Worm (Caenorhabditis elegans) whole organism, L4 larva: ENCODE results near the gene str-44.
A peak's percentile ranks its signal among the peaks of the same experiment; 100 is the strongest.

Source experiments
- F10B5.3 ChIP-seq: sonication (generic microtip); optimal IDR thresholded peaks from 2 replicates; lab custom pipeline; 2016; ENCODE audit warnings: mild to moderate bottlenecking, missing genetic modification characterization, missing compliant biosample characterization
- F26F4.8 ChIP-seq: fragments of 200-800 bp; sonication (Bioruptor generic); conservative IDR thresholded peaks from 2 replicates; pipeline ENCODE4 v1.3.6; 2022; ENCODE audit warnings: missing genetic modification characterization, missing compliant biosample characterization
- F44E2.7 ChIP-seq: fragments of 200-800 bp; sonication (Bioruptor generic); IDR thresholded peaks from 2 replicates; pipeline ENCODE4 v2.1.2; 2022; ENCODE audit warnings: missing genetic modification characterization, missing compliant biosample characterization
- F49E8.2 ChIP-seq: sonication (generic microtip); optimal IDR thresholded peaks from 2 replicates; lab custom pipeline; 2016; ENCODE audit warnings: missing compliant biosample characterization, mild to moderate bottlenecking, missing genetic modification characterization, borderline replicate concordance
- T20F7.1 ChIP-seq: fragments of 200-800 bp; sonication (Bioruptor generic); optimal IDR thresholded peaks from 2 replicates; lab custom pipeline; 2018; ENCODE audit warnings: mild to moderate bottlenecking, missing genetic modification characterization, missing compliant biosample characterization
- Y48G9A.11 ChIP-seq: fragments of 200-800 bp; sonication (Bioruptor generic); IDR thresholded peaks from 2 replicates; pipeline ENCODE4 v1.3.6; 2022; ENCODE audit warnings: missing genetic modification reagents, missing genetic modification characterization, missing compliant biosample characterization
- Y75B8A.6 ChIP-seq: fragments of 200-800 bp; sonication (Bioruptor generic); IDR thresholded peaks from 2 replicates; pipeline ENCODE4 v1.3.6; 2022; ENCODE audit warnings: missing genetic modification reagents, missing genetic modification characterization, missing compliant biosample characterization
- arid-1 ChIP-seq: fragments of 200-800 bp; sonication (Bioruptor generic); conservative IDR thresholded peaks from 2 replicates; pipeline ENCODE4 v1.3.6; 2022; ENCODE audit warnings: missing genetic modification reagents, missing genetic modification characterization, missing compliant biosample characterization
- attf-4 ChIP-seq: sonication (generic microtip); optimal IDR thresholded peaks from 3 replicates; lab custom pipeline; 2017; ENCODE audit warnings: missing biosample characterization, missing genetic modification characterization
- ceh-44 ChIP-seq: fragments of 200-800 bp; sonication (Bioruptor generic); IDR thresholded peaks from 2 replicates; pipeline ENCODE4 v1.3.6; 2022; ENCODE audit warnings: missing genetic modification reagents, missing genetic modification characterization, missing compliant biosample characterization
- ceh-62 ChIP-seq: sonication (generic microtip); optimal IDR thresholded peaks from 2 replicates; lab custom pipeline; 2017; ENCODE audit warnings: missing biosample characterization, missing genetic modification characterization
- ceh-82 ChIP-seq: sonication (generic microtip); optimal IDR thresholded peaks from 2 replicates; lab custom pipeline; 2017; ENCODE audit warnings: missing biosample characterization, missing genetic modification characterization
- daf-16 ChIP-seq, 3 experiments: sonication (generic microtip); optimal IDR thresholded peaks; 2 replicates each; lab custom pipeline; 2016 to 2017; ENCODE audit warnings: missing genetic modification characterization in 3 of 3, missing genetic modification reagents in 3 of 3, mild to moderate bottlenecking in 2 of 3, missing compliant biosample characterization in 2 of 3, missing biosample characterization in 1 of 3, moderate library complexity in 1 of 3
- dmd-9 ChIP-seq: fragments of 200-800 bp; sonication (Bioruptor generic); IDR thresholded peaks from 2 replicates; pipeline ENCODE4 v1.3.6; 2022; ENCODE audit warnings: missing genetic modification reagents, missing genetic modification characterization, missing compliant biosample characterization
- dpl-1 ChIP-seq: fragments of 150-350 bp; optimal IDR thresholded peaks from 2 replicates; lab custom pipeline; 2014; ENCODE audit warnings: missing biosample characterization, missing genetic modification reagents, missing genetic modification characterization
- duxl-1 ChIP-seq: sonication (generic microtip); optimal IDR thresholded peaks from 2 replicates; lab custom pipeline; 2016; ENCODE audit warnings: mild to moderate bottlenecking, missing genetic modification characterization, moderate library complexity, missing compliant biosample characterization; ENCODE audit not compliant: poor library complexity
- egl-27 ChIP-seq: sonication (generic microtip); optimal IDR thresholded peaks from 3 replicates; lab custom pipeline; 2017; ENCODE audit warnings: missing biosample characterization, missing genetic modification reagents, missing genetic modification characterization
- hlh-11 ChIP-seq: fragments of 200-800 bp; sonication (Bioruptor generic); optimal IDR thresholded peaks from 2 replicates; lab custom pipeline; 2018; ENCODE audit warnings: mild to moderate bottlenecking, missing genetic modification characterization, missing compliant biosample characterization
- hmg-1.1 ChIP-seq: fragments of 200-800 bp; sonication (Bioruptor generic); IDR thresholded peaks from 2 replicates; pipeline ENCODE4 v1.3.6; 2022; ENCODE audit warnings: missing genetic modification reagents, missing genetic modification characterization, missing compliant biosample characterization
- jun-1 ChIP-seq: fragments of 150-350 bp; optimal IDR thresholded peaks from 2 replicates; lab custom pipeline; 2014; ENCODE audit warnings: missing biosample characterization, missing genetic modification reagents, missing genetic modification characterization
- lim-7 ChIP-seq: fragments of 200-800 bp; sonication (Bioruptor generic); IDR thresholded peaks from 2 replicates; pipeline ENCODE4 v1.3.6; 2022; ENCODE audit warnings: missing genetic modification characterization, missing compliant biosample characterization
- lin-1 ChIP-seq: fragments of 200-800 bp; sonication (Bioruptor generic); IDR thresholded peaks from 2 replicates; pipeline ENCODE4 v1.3.6; 2022; ENCODE audit warnings: missing genetic modification reagents, missing genetic modification characterization, missing compliant biosample characterization
- lin-15B ChIP-seq: fragments of 150-350 bp; sonication (generic microtip); optimal IDR thresholded peaks from 3 replicates; lab custom pipeline; 2014; ENCODE audit warnings: missing biosample characterization, missing genetic modification characterization
- lin-39 ChIP-seq: fragments of 150-350 bp; optimal IDR thresholded peaks from 2 replicates; lab custom pipeline; 2014; ENCODE audit warnings: missing biosample characterization, missing genetic modification reagents, missing genetic modification characterization
- lsy-2 ChIP-seq, 2 experiments: fragments of 150-350 bp in 1 of 2; sonication (generic microtip) in 1 of 2; optimal IDR thresholded peaks; 2 replicates each; lab custom pipeline; 2014 to 2017; ENCODE audit warnings: missing biosample characterization in 2 of 2, missing genetic modification characterization in 2 of 2
- mep-1 ChIP-seq: fragments of 150-350 bp; sonication (generic microtip); optimal IDR thresholded peaks from 3 replicates; lab custom pipeline; 2014; ENCODE audit warnings: missing biosample characterization, missing genetic modification characterization
- mes-2 ChIP-seq: sonication (generic microtip); optimal IDR thresholded peaks from 2 replicates; lab custom pipeline; 2016; ENCODE audit warnings: missing genotype, mild to moderate bottlenecking, missing genetic modification characterization, missing compliant biosample characterization; ENCODE audit not compliant: poor library complexity, severe bottlenecking
- nhr-11 ChIP-seq: fragments of 150-350 bp; optimal IDR thresholded peaks from 2 replicates; lab custom pipeline; 2014; ENCODE audit warnings: missing biosample characterization, missing genetic modification characterization
- nhr-111 ChIP-seq: fragments of 200-800 bp; sonication (Bioruptor generic); optimal IDR thresholded peaks from 2 replicates; lab custom pipeline; 2018; ENCODE audit warnings: mild to moderate bottlenecking, missing genetic modification characterization, missing compliant biosample characterization
- nhr-237 ChIP-seq: sonication (generic microtip); optimal IDR thresholded peaks from 2 replicates; lab custom pipeline; 2017; ENCODE audit warnings: missing biosample characterization, missing genetic modification characterization
- nhr-6 ChIP-seq: fragments of 150-350 bp; optimal IDR thresholded peaks from 2 replicates; lab custom pipeline; 2014; ENCODE audit warnings: missing biosample characterization, missing genetic modification characterization
- pqm-1 ChIP-seq: sonication (generic microtip); optimal IDR thresholded peaks from 2 replicates; lab custom pipeline; 2017; ENCODE audit warnings: missing biosample characterization, missing genetic modification characterization
- saeg-2 ChIP-seq: fragments of 200-800 bp; sonication (Bioruptor generic); IDR thresholded peaks from 2 replicates; pipeline ENCODE4 v1.3.6; 2022; ENCODE audit warnings: missing genetic modification reagents, missing genetic modification characterization, missing compliant biosample characterization
- set-16 ChIP-seq: fragments of 200-800 bp; sonication (Bioruptor generic); IDR thresholded peaks from 2 replicates; pipeline ENCODE4 v1.3.6; 2022; ENCODE audit warnings: missing genetic modification reagents, missing genetic modification characterization, missing compliant biosample characterization
- snpc-1.2 ChIP-seq: fragments of 200-800 bp; sonication (Bioruptor generic); IDR thresholded peaks from 2 replicates; pipeline ENCODE4 v1.3.6; 2022; ENCODE audit warnings: missing genetic modification reagents, missing genetic modification characterization, missing compliant biosample characterization
- spr-1 ChIP-seq: sonication (generic microtip); optimal IDR thresholded peaks from 2 replicates; lab custom pipeline; 2016; ENCODE audit warnings: mild to moderate bottlenecking, missing genetic modification characterization, missing compliant biosample characterization
- tag-97 ChIP-seq: fragments of 200-800 bp; sonication (Bioruptor generic); IDR thresholded peaks from 2 replicates; pipeline ENCODE4 v1.3.6; 2022; ENCODE audit warnings: missing genetic modification characterization, missing compliant biosample characterization
- tra-1 ChIP-seq: fragments of 200-800 bp; sonication (Bioruptor generic); IDR thresholded peaks from 2 replicates; pipeline ENCODE4 v1.3.6; 2022; ENCODE audit warnings: missing genetic modification reagents, missing genetic modification characterization, missing compliant biosample characterization
- unc-39 ChIP-seq: sonication (generic microtip); optimal IDR thresholded peaks from 2 replicates; lab custom pipeline; 2017; ENCODE audit warnings: missing biosample characterization, missing genetic modification characterization
- unc-62 ChIP-seq, 3 experiments: fragments of 150-350 bp in 1 of 3; sonication (generic microtip); optimal IDR thresholded peaks in 2 of 3; peaks in 1 of 3; 1 replicate in 1 of 3; 2 replicates in 2 of 3; lab custom pipeline; 2014 to 2017; ENCODE audit warnings: missing biosample characterization in 3 of 3, missing genetic modification characterization in 3 of 3, missing genetic modification reagents in 3 of 3, missing genotype in 1 of 3
- vab-7 ChIP-seq: fragments of 200-800 bp; sonication (Bioruptor generic); IDR thresholded peaks from 2 replicates; pipeline ENCODE4 v1.3.6; 2022; ENCODE audit warnings: missing genetic modification reagents, missing genetic modification characterization, missing compliant biosample characterization
- zfp-2 ChIP-seq: sonication (generic microtip); optimal IDR thresholded peaks from 2 replicates; lab custom pipeline; 2016; ENCODE audit warnings: mild to moderate bottlenecking, missing genetic modification characterization, missing compliant biosample characterization
- zip-11 ChIP-seq: fragments of 200-800 bp; sonication (Bioruptor generic); IDR thresholded peaks from 2 replicates; pipeline ENCODE4 v1.3.6; 2022; ENCODE audit warnings: missing genetic modification characterization, missing compliant biosample characterization
- zip-2 ChIP-seq: fragments of 150-350 bp; optimal IDR thresholded peaks from 2 replicates; lab custom pipeline; 2014; ENCODE audit warnings: missing biosample characterization, missing genetic modification characterization
- ztf-7 ChIP-seq: fragments of 150-350 bp; optimal IDR thresholded peaks from 2 replicates; lab custom pipeline; 2014; ENCODE audit warnings: missing biosample characterization, missing genetic modification characterization

The str-44 gene

ce11 chrIV:7167983-7168760, 8.8 kb upstream of the str-44 start, which contains the start of gene skr-16 (continued):
- TF ChIP-seq hlh-11: no peak
- no peak for TF ChIP-seq egl-27
- no peak for TF ChIP-seq F26F4.8 (GFP tag; lab: Robert Waterston, UW)
- no peak for TF ChIP-seq ceh-62 (tag; lab: Kevin White, UChicago)
- no peak for TF ChIP-seq lin-1
- no peak for TF ChIP-seq ceh-82 (tag; lab: Kevin White, UChicago)
- TF ChIP-seq zip-2 (tag; lab: Kevin White, UChicago): no peak
- TF ChIP-seq Y48G9A.11 (GFP tag; lab: Robert Waterston, UW): no peak
- TF ChIP-seq zfp-2: no peak
- TF ChIP-seq dmd-9 (GFP tag; lab: Robert Waterston, UW): no peak
- no peak for TF ChIP-seq lsy-2 (tag; optimal IDR thresholded peaks at IDR 0.05; lab: Kevin White, UChicago)
- no peak for TF ChIP-seq F44E2.7 (GFP tag; lab: Robert Waterston, UW)
- no peak for TF ChIP-seq vab-7 (GFP tag; lab: Robert Waterston, UW)
- TF ChIP-seq nhr-6 (tag; lab: Kevin White, UChicago): no peak
- peak; percentile 48 for TF ChIP-seq dpl-1
- no peak for TF ChIP-seq mep-1 (tag; lab: Kevin White, UChicago)
- no peak for TF ChIP-seq ceh-44 (GFP tag; lab: Robert Waterston, UW)
- no peak for TF ChIP-seq daf-16 (GFP tag; optimal IDR thresholded peaks at IDR 0.05; lab: Kevin White, UChicago)
- peak; percentile 33 for TF ChIP-seq daf-16 (tag; optimal IDR thresholded peaks at IDR 0.05; lab: Kevin White, UChicago)
- no peak for TF ChIP-seq Y75B8A.6 (GFP tag; lab: Robert Waterston, UW)
- TF ChIP-seq pqm-1 (tag; lab: Kevin White, UChicago): no peak
- TF ChIP-seq saeg-2 (GFP tag; lab: Robert Waterston, UW): no peak
- TF ChIP-seq tra-1: no peak
- no peak for TF ChIP-seq F10B5.3

- no peak for TF ChIP-seq lim-7 (GFP tag; lab: Robert Waterston, UW)
- TF ChIP-seq spr-1 (tag; lab: Kevin White, UChicago): no peak
- no peak for TF ChIP-seq unc-39 (tag; lab: Kevin White, UChicago)
- TF ChIP-seq hlh-11: no peak
- no peak for TF ChIP-seq egl-27
- no peak for TF ChIP-seq unc-62 (GFP tag; optimal IDR thresholded peaks at IDR 0.05 in 1 of 2; lab: Kevin White, UChicago)
- no peak for TF ChIP-seq unc-62 (tag; optimal IDR thresholded peaks at IDR 0.05; lab: Kevin White, UChicago)
- TF ChIP-seq jun-1 (tag; lab: Kevin White, UChicago): no peak
- TF ChIP-seq ztf-7 (tag; lab: Kevin White, UChicago): no peak
- no peak for TF ChIP-seq nhr-111 (GFP tag; lab: Kevin White, UChicago)
- TF ChIP-seq T20F7.1: no peak
- no peak for TF ChIP-seq zip-11
- no peak for TF ChIP-seq tra-1
- TF ChIP-seq snpc-1.2 (GFP tag; lab: Robert Waterston, UW): no peak
- TF ChIP-seq lin-15B (tag; lab: Kevin White, UChicago): no peak
- TF ChIP-seq F49E8.2: no peak
These were observed 5.8 kb upstream of the str-44 start, which contains the start of gene str-220 for ce11 chrIV:7171222-7171621. TSS of gene str-220 (minus strand) at chrIV:7171322.

ce11 chrIV:7173489-7173888, 3.5 kb upstream of the str-44 start, which contains the start of gene str-1:
TSS of gene str-1 (plus strand) at chrIV:7173789.
- TF ChIP-seq hmg-1.1 (no peak), tag-97 (GFP tag; lab: Robert Waterston, UW) (no peak), lin-1 (no peak), ceh-62 (tag; lab: Kevin White, UChicago) (no peak), lin-39 (no peak), nhr-11 (no peak), nhr-237 (no peak), spr-1 (tag; lab: Kevin White, UChicago) (no peak), F26F4.8 (GFP tag; lab: Robert Waterston, UW) (no peak), nhr-111 (GFP tag; lab: Kevin White, UChicago) (no peak), attf-4 (no peak), duxl-1 (tag; lab: Kevin White, UChicago) (no peak), set-16 (GFP tag; lab: Robert Waterston, UW) (no peak), mes-2 (tag; lab: Kevin White, UChicago) (no peak), arid-1 (GFP tag; lab: Robert Waterston, UW) (no peak), daf-16 (GFP tag; optimal IDR thresholded peaks at IDR 0.05; lab: Kevin White, UChicago) (no peak), daf-16 (tag; optimal IDR thresholded peaks at IDR 0.05; lab: Kevin White, UChicago) (no peak)
